Worm (Caenorhabditis elegans) whole organism, L3 larva: ENCODE results near the gene W01C9.2.

Source experiments
- R02D3.7 ChIP-seq: fragments of 150-350 bp; optimal IDR thresholded peaks from 2 replicates; lab custom pipeline; 2014; ENCODE audit warnings: missing biosample characterization, missing genetic modification characterization
- ZK546.5 ChIP-seq: sonication (generic microtip); optimal IDR thresholded peaks from 2 replicates; lab custom pipeline; 2017; ENCODE audit warnings: missing biosample characterization, missing genetic modification characterization
- ama-1 ChIP-seq: fragments of 150-350 bp; optimal IDR thresholded peaks from 2 replicates; lab custom pipeline; 2018
- ceh-16 ChIP-seq: sonication (generic microtip); optimal IDR thresholded peaks from 2 replicates; lab custom pipeline; 2017; ENCODE audit warnings: missing biosample characterization, missing genetic modification characterization
- ceh-82 ChIP-seq: fragments of 150-350 bp; optimal IDR thresholded peaks from 2 replicates; lab custom pipeline; 2014; ENCODE audit warnings: missing biosample characterization, missing genetic modification characterization
- ceh-9 ChIP-seq: sonication (generic microtip); optimal IDR thresholded peaks from 2 replicates; lab custom pipeline; 2018; ENCODE audit warnings: missing biosample characterization, missing genetic modification characterization
- daf-12 ChIP-seq: fragments of 150-350 bp; optimal IDR thresholded peaks from 2 replicates; lab custom pipeline; 2014; ENCODE audit warnings: missing biosample characterization, missing genetic modification reagents, missing genetic modification characterization
- egl-5 ChIP-seq: fragments of 150-350 bp; optimal IDR thresholded peaks from 2 replicates; lab custom pipeline; 2017; ENCODE audit warnings: missing biosample characterization, missing genetic modification reagents, missing genetic modification characterization, inconsistent platforms
- elt-1 ChIP-seq: fragments of 150-350 bp; optimal IDR thresholded peaks from 2 replicates; lab custom pipeline; 2014; ENCODE audit warnings: missing biosample characterization, missing genetic modification characterization
- elt-2 ChIP-seq: sonication (generic microtip); optimal IDR thresholded peaks from 2 replicates; lab custom pipeline; 2016; ENCODE audit warnings: missing genetic modification reagents, mild to moderate bottlenecking, missing genetic modification characterization, missing compliant biosample characterization
- eor-1 ChIP-seq, 2 experiments: fragments of 150-350 bp; optimal IDR thresholded peaks; 2 replicates each; lab custom pipeline; 2014 to 2018; ENCODE audit warnings: missing biosample characterization in 2 of 2, missing genetic modification characterization in 2 of 2
- fkh-10 ChIP-seq: sonication (generic microtip); optimal IDR thresholded peaks from 2 replicates; lab custom pipeline; 2017; ENCODE audit warnings: missing biosample characterization, missing genetic modification reagents, missing genetic modification characterization
- fkh-2 ChIP-seq: fragments of 150-350 bp; optimal IDR thresholded peaks from 2 replicates; lab custom pipeline; 2014; ENCODE audit warnings: missing biosample characterization, missing genetic modification reagents, missing genetic modification characterization
- fos-1 ChIP-seq: fragments of 150-350 bp; optimal IDR thresholded peaks from 2 replicates; lab custom pipeline; 2014; ENCODE audit warnings: missing biosample characterization, missing genetic modification characterization
- hmg-11 ChIP-seq: sonication (generic microtip); optimal IDR thresholded peaks from 2 replicates; lab custom pipeline; 2016; ENCODE audit warnings: missing genetic modification characterization, missing compliant biosample characterization
- jun-1 ChIP-seq: fragments of 150-350 bp; optimal IDR thresholded peaks from 2 replicates; lab custom pipeline; 2014; ENCODE audit warnings: missing biosample characterization, missing genetic modification reagents, missing genetic modification characterization
- lsy-12 ChIP-seq: sonication (generic microtip); optimal IDR thresholded peaks from 2 replicates; lab custom pipeline; 2016; ENCODE audit warnings: mild to moderate bottlenecking, missing genetic modification characterization, missing compliant biosample characterization
- mdl-1 ChIP-seq: fragments of 150-350 bp; optimal IDR thresholded peaks from 2 replicates; lab custom pipeline; 2014; ENCODE audit warnings: missing biosample characterization, missing genetic modification characterization
- mml-1 ChIP-seq: fragments of 150-350 bp; sonication (generic microtip); optimal IDR thresholded peaks from 3 replicates; lab custom pipeline; 2014; ENCODE audit warnings: missing biosample characterization, missing genetic modification characterization
- nfya-1 ChIP-seq: sonication (generic microtip); optimal IDR thresholded peaks from 2 replicates; lab custom pipeline; 2017; ENCODE audit warnings: missing genetic modification characterization, mild to moderate bottlenecking, missing compliant biosample characterization, antibody characterized with exemption, moderate library complexity; ENCODE audit not compliant: insufficient read depth
- nhr-11 ChIP-seq: fragments of 150-350 bp; optimal IDR thresholded peaks from 2 replicates; lab custom pipeline; 2014; ENCODE audit warnings: missing biosample characterization, missing genetic modification characterization
- nhr-23 ChIP-seq: fragments of 150-350 bp; optimal IDR thresholded peaks from 2 replicates; lab custom pipeline; 2014; ENCODE audit warnings: missing biosample characterization, missing genetic modification reagents, missing genetic modification characterization
- nhr-25 ChIP-seq: sonication (generic microtip); optimal IDR thresholded peaks from 2 replicates; lab custom pipeline; 2017; ENCODE audit warnings: missing biosample characterization, missing genetic modification characterization
- nhr-28 ChIP-seq: fragments of 150-350 bp; optimal IDR thresholded peaks from 2 replicates; lab custom pipeline; 2014; ENCODE audit warnings: missing biosample characterization, missing genetic modification characterization
- nhr-43 ChIP-seq: sonication (generic microtip); optimal IDR thresholded peaks from 2 replicates; lab custom pipeline; 2016; ENCODE audit warnings: mild to moderate bottlenecking, missing genetic modification characterization, missing compliant biosample characterization; ENCODE audit not compliant: poor library complexity, severe bottlenecking
- nhr-76 ChIP-seq: fragments of 150-350 bp; sonication (generic microtip); optimal IDR thresholded peaks from 5 replicates; lab custom pipeline; 2014; ENCODE audit warnings: missing biosample characterization, missing genetic modification characterization
- nhr-77 ChIP-seq: fragments of 150-350 bp; optimal IDR thresholded peaks from 2 replicates; lab custom pipeline; 2014; ENCODE audit warnings: missing biosample characterization, missing genetic modification characterization
- pha-4 ChIP-seq: fragments of 150-350 bp; optimal IDR thresholded peaks from 2 replicates; lab custom pipeline; 2014; ENCODE audit warnings: missing biosample characterization, missing genetic modification reagents, missing genetic modification characterization
- pqm-1 ChIP-seq: fragments of 150-350 bp; optimal IDR thresholded peaks from 2 replicates; lab custom pipeline; 2017; ENCODE audit warnings: missing biosample characterization, missing genetic modification characterization, inconsistent platforms
- sea-2 ChIP-seq: fragments of 150-350 bp; sonication (generic microtip); optimal IDR thresholded peaks from 4 replicates; lab custom pipeline; 2014; ENCODE audit warnings: missing biosample characterization, missing genetic modification reagents, missing genetic modification characterization
- skn-1 ChIP-seq: fragments of 150-350 bp; optimal IDR thresholded peaks from 2 replicates; lab custom pipeline; 2014; ENCODE audit warnings: missing biosample characterization, missing genetic modification characterization
- snpc-4 ChIP-seq: fragments of 150-350 bp; optimal IDR thresholded peaks from 2 replicates; lab custom pipeline; 2014; ENCODE audit warnings: missing biosample characterization, missing genetic modification characterization
- tbx-2 ChIP-seq: sonication (generic microtip); optimal IDR thresholded peaks from 2 replicates; lab custom pipeline; 2016; ENCODE audit warnings: mild to moderate bottlenecking, missing genetic modification characterization, missing compliant biosample characterization
- unc-39 ChIP-seq: sonication (generic microtip); optimal IDR thresholded peaks from 4 replicates; lab custom pipeline; 2017; ENCODE audit warnings: missing biosample characterization, missing genetic modification characterization
- unc-62 ChIP-seq: fragments of 150-350 bp; sonication (generic microtip); optimal IDR thresholded peaks from 4 replicates; lab custom pipeline; 2014; ENCODE audit warnings: missing biosample characterization, missing genetic modification reagents, missing genetic modification characterization
- ztf-11 ChIP-seq: fragments of 150-350 bp; optimal IDR thresholded peaks from 2 replicates; lab custom pipeline; 2014; ENCODE audit warnings: missing biosample characterization, missing genetic modification characterization
- ztf-4 ChIP-seq: fragments of 150-350 bp; optimal IDR thresholded peaks from 2 replicates; lab custom pipeline; 2014; ENCODE audit warnings: missing biosample characterization, missing genetic modification characterization

The W01C9.2 gene

DNA sequence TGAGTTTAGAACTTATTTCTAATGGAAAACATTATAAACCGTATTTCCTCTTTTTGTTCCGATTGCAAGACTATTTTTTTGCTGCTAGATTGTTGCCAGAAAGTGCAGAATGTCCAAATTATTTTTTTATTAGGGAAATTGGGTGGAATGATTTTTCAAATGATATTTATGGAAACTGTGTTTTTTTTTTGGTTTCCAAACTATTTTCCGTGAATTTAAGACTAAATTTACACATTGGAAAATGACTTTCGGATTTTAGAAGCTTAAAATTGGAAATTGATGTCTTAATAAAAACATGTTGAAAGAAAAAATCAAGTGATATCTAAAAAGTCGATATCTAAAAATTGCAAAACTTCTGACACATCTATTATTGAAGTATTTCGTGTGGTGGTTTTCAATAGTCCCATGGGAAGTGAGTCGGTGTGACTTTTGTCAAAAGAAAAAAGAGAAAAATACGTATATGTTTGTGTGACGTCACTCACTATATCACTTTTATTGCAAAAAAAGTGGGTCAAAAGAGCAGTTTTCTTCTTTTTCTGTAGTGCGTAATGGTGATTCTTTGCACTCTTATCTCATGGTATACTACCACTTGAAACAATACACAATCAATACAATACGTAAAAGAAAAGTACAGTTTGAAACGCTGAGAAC is 32.0 kb upstream of the W01C9.2 start:
- TF ChIP-seq pqm-1 (peak; percentile 44), ama-1 (lab: Kevin White, UChicago) (no peak), elt-2 (tag; lab: Kevin White, UChicago) (peak; percentile 22), eor-1 (tag; optimal IDR thresholded peaks at IDR 0.05; lab: Kevin White, UChicago) (no peak), nfya-1 (tag; lab: Kevin White, UChicago) (peak; percentile 9)

DNA sequence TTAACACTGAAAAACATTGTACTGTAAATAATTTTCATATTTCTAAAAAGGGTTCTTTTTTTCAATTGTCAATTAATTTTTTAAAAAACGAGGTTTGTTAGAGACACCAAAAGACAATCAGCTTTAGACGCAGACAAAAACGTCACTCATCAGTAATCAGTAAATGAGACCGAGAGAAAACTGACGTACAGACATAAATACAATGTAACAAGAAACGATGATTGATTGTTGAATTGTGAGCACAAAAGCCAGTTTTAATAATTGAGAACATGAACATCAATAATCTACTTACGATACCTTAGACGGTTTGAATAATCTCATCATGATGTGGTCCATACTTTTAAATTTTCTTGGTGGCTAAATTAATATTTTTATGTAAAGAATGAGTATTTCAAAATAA is 29.4 kb upstream of the W01C9.2 start:
- TF ChIP-seq elt-1 (tag; lab: Kevin White, UChicago) (no peak), mml-1 (no peak), mdl-1 (no peak), nhr-11 (tag; lab: Kevin White, UChicago) (no peak), unc-62 (GFP tag; lab: Kevin White, UChicago) (no peak), ceh-82 (tag; lab: Kevin White, UChicago) (no peak), hmg-11 (tag; lab: Kevin White, UChicago) (no peak), nhr-28 (tag; lab: Kevin White, UChicago) (no peak), fkh-10 (GFP tag; lab: Kevin White, UChicago) (no peak), pqm-1 (peak; percentile 55), elt-2 (tag; lab: Kevin White, UChicago) (peak; percentile 36), pha-4 (tag; lab: Kevin White, UChicago) (peak; percentile 21), nhr-76 (tag; lab: Kevin White, UChicago) (no peak), fkh-2 (no peak), snpc-4 (no peak), tbx-2 (tag; lab: Kevin White, UChicago) (no peak), daf-12 (no peak), nhr-43 (tag; lab: Kevin White, UChicago) (no peak), ama-1 (lab: Kevin White, UChicago) (no peak), ceh-16 (no peak), unc-39 (no peak), lsy-12 (tag; lab: Kevin White, UChicago) (no peak), skn-1 (tag; lab: Kevin White, UChicago) (no peak), jun-1 (no peak), sea-2 (no peak)

DNA sequence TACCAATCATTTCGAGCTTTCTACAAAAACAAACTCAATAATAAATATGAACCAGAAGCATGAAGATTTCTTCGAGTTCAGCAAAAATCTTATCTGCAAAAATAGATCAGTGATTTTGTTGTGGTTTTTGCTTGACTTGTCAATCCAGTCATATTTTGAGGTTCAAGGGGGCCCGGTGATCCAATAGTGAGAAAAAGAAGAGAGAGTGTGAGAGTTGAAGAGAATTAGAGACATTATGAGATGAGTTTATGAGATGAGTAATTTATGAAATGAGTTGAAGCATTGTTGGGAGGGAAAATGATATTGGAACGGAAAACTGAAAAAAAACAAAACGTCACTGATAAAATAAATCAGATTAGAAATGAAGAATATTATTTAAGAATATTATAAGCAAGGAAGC is 27.2 kb upstream of the W01C9.2 start, which contains the start of gene T13H5.1:
Gene T13H5.1 (minus strand): TSS at position 101 of the 400 bp plus-strand sequence.
- TF ChIP-seq nhr-25 (tag; lab: Kevin White, UChicago) (no peak), ztf-11 (tag; lab: Kevin White, UChicago) (no peak), nhr-76 (tag; lab: Kevin White, UChicago) (no peak), sea-2 (no peak), nhr-23 (tag; lab: Kevin White, UChicago) (no peak)

DNA sequence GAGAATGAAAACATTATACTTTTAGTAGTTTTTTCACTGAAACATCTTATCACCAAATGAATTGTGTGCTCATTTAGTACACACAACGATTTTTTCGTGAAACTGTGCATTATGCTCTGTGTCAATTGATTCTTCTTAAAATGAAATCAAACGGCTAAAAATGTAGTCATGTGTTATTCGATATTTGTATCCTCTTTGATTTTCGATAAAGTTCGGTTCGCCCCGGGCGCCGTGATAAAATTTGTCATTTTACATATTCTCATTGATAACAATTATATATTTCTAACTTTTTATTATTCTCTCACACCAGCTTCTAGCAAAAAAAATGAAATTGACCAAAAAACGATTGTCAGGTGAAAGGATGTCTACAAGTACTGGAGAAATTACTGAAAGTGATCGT is 21.4 kb upstream of the W01C9.2 start, which contains the start of gene ctg-2:
Gene ctg-2 (plus strand): TSS at position 326 of the 400 bp plus-strand sequence.
- no peak for TF ChIP-seq egl-5
- no peak for TF ChIP-seq nhr-76 (tag; lab: Kevin White, UChicago)
- no peak for TF ChIP-seq nhr-11 (tag; lab: Kevin White, UChicago)
- TF ChIP-seq pqm-1, result peak; percentile 87
- peak; percentile 43 for TF ChIP-seq pha-4 (tag; lab: Kevin White, UChicago)
- TF ChIP-seq jun-1, result peak; percentile 32
- peak; percentile 81 for TF ChIP-seq elt-2 (tag; lab: Kevin White, UChicago)

DNA sequence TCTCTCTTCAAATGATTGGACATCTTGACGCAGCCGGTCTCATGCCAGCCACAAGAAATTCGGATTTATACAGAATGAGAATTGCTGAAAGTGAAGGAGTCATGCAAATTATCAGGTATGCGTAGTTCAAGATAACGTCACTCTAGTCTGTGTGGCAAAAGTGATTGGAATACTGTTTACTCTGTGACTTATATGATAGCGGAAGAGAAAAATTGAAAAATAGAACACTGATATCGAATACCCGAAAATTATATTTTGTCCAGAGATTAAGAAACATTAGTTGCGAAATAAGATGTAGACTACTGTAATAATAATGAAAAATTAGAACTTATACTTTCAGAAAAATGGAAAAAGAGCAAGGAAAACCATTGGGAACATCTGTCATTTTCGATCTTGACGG is 20.6 kb upstream of the W01C9.2 start:
- no peak for TF ChIP-seq skn-1 (tag; lab: Kevin White, UChicago)
- TF ChIP-seq fkh-2, result no peak
- TF ChIP-seq hmg-11 (tag; lab: Kevin White, UChicago), result no peak
- TF ChIP-seq lsy-12 (tag; lab: Kevin White, UChicago), result no peak
- no peak for TF ChIP-seq ceh-82 (tag; lab: Kevin White, UChicago)
- peak; percentile 79 for TF ChIP-seq elt-2 (tag; lab: Kevin White, UChicago)
- no peak for TF ChIP-seq mdl-1
- TF ChIP-seq ceh-16, result no peak
- no peak for TF ChIP-seq ztf-4 (tag; lab: Kevin White, UChicago)
- TF ChIP-seq R02D3.7 (tag; lab: Kevin White, UChicago), result no peak
- no peak for TF ChIP-seq tbx-2 (tag; lab: Kevin White, UChicago)
- TF ChIP-seq unc-62 (GFP tag; lab: Kevin White, UChicago), result no peak
- TF ChIP-seq unc-39, result no peak
- TF ChIP-seq fkh-10 (GFP tag; lab: Kevin White, UChicago), result no peak
- TF ChIP-seq sea-2, result no peak
- TF ChIP-seq nhr-77 (tag; lab: Kevin White, UChicago), result no peak
- TF ChIP-seq fos-1 (tag; lab: Kevin White, UChicago), result no peak
- no peak for TF ChIP-seq eor-1 (tag; optimal IDR thresholded peaks at IDR 0.05; lab: Kevin White, UChicago)
- TF ChIP-seq pqm-1, result peak; percentile 20
- TF ChIP-seq ceh-9 (tag; lab: Kevin White, UChicago), result no peak
- no peak for TF ChIP-seq nhr-76 (tag; lab: Kevin White, UChicago)
- TF ChIP-seq nfya-1 (tag; lab: Kevin White, UChicago), result no peak
- no peak for TF ChIP-seq nhr-28 (tag; lab: Kevin White, UChicago)
- TF ChIP-seq nhr-23 (tag; lab: Kevin White, UChicago), result no peak
- TF ChIP-seq pha-4 (tag; lab: Kevin White, UChicago), result peak; percentile 35
- TF ChIP-seq ZK546.5 (tag; lab: Kevin White, UChicago), result no peak
- no peak for TF ChIP-seq daf-12
- no peak for TF ChIP-seq snpc-4
- TF ChIP-seq jun-1, result peak; percentile 51
- no peak for TF ChIP-seq nhr-43 (tag; lab: Kevin White, UChicago)
